Fruit fly (Drosophila melanogaster): ENCODE data around the gene Mhcl.

- TF ChIP-seq dl (GFP tag; optimal IDR thresholded peaks at IDR 0.05; ENCODE audit: insufficient read depth in 1 of 2, partially characterized antibody in 2 of 2) = no peak
- TF ChIP-seq woc (GFP tag; optimal IDR thresholded peaks at IDR 0.05) = no peak
- no peak for TF ChIP-seq Hr83 (GFP tag; optimal IDR thresholded peaks at IDR 0.05; ENCODE audit: poor library complexity, severe bottlenecking)
- no peak for TF ChIP-seq fru (GFP tag; optimal IDR thresholded peaks at IDR 0.05)
- TF ChIP-seq psq (GFP tag; optimal IDR thresholded peaks at IDR 0.05) = no peak
Measured at dm6 chr3R:16039557-16039956, 59.0 kb downstream of the Mhcl start.

All from whole organism, wandering third instar larva.